Worm (Caenorhabditis elegans): Measurements from ENCODE around the gene srab-14.

DNA sequence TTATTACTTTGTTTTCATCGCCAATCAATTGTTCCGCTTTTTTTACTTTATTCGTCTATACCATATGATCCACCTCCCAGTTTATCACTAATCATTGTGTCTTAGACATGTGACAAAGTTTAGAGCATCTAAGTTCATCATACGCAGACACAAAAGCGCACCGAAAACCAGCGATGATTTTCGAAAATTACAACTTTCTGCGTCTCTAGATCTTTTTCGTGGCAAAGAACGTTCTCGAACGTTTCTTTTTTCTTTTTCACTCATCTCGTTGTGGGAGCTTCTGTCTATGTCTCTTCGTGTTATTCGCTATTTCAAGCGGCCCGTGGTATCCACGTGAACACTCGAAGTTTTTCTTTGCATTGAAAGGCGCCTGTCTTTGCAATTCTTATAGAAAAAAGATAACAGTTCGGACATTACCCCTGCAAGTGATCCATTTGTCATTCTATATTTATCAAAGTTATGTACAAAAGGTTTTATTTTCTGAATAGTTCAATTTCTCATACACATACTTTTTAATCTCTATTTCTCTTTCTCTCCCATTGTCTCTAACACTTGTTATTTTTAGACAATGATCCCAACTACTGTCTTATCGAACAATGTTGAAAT is 29.9 kb upstream of the srab-14 start, which contains the start of gene ZK1290.5:
- TF ChIP-seq zag-1 (tag; optimal IDR thresholded peaks at IDR 0.05) (no peak), aly-2 (tag; optimal IDR thresholded peaks at IDR 0.05) (no peak), jun-1 (tag; optimal IDR thresholded peaks at IDR 0.05) (peak; percentile 93), nhr-23 (tag; optimal IDR thresholded peaks at IDR 0.05) (peak; percentile 92), ceh-28 (tag; optimal IDR thresholded peaks at IDR 0.05) (peak; percentile 60), nhr-28 (tag; optimal IDR thresholded peaks at IDR 0.05) (no peak), nfya-1 (tag; optimal IDR thresholded peaks at IDR 0.05; ENCODE audit: insufficient read depth) (peak; percentile 87), ama-1 (optimal IDR thresholded peaks at IDR 0.05) (no peak), unc-62 (GFP tag; optimal IDR thresholded peaks at IDR 0.05) (peak; percentile 34), pha-4 (tag; optimal IDR thresholded peaks at IDR 0.05) (peak; percentile 84), ceh-9 (tag; optimal IDR thresholded peaks at IDR 0.05) (no peak)
